Fruit fly (Drosophila melanogaster) whole organism, adult: ENCODE measurements around the gene CG15012.

Experiments used
- CG5204 ChIP-seq: fragments of 200-800 bp; sonication (Bioruptor generic); optimal IDR thresholded peaks from 2 replicates; lab custom pipeline; 2016; ENCODE audit warnings: missing biosample characterization, missing genetic modification characterization
- Mnt ChIP-seq: fragments of 200-800 bp; sonication (Bioruptor generic); optimal IDR thresholded peaks from 2 replicates; lab custom pipeline; 2016; ENCODE audit warnings: missing biosample characterization, mild to moderate bottlenecking, missing genetic modification characterization
- pad ChIP-seq: fragments of 200-800 bp; sonication (Bioruptor generic); optimal IDR thresholded peaks from 3 replicates; lab custom pipeline; 2017; ENCODE audit warnings: missing biosample characterization, missing genetic modification characterization, mild to moderate bottlenecking, moderate library complexity, missing genetic modification reagents

- TF ChIP-seq pad (GFP tag; lab: Kevin White, UChicago) (no peak), Mnt (GFP tag; lab: Kevin White, UChicago) (no peak), CG5204 (GFP tag; lab: Kevin White, UChicago) (no peak)
These were observed 39.8 kb downstream of the CG15012 start for dm6 chr3L:4252121-4252861.
